Fruit fly (Drosophila melanogaster) whole organism, embryonic: ENCODE data around the gene CG7601.

Experiments
- Atf6 ChIP-seq: fragments of 200-800 bp; sonication (Bioruptor generic); IDR thresholded peaks from 2 replicates; pipeline ENCODE4 v1.3.6; 2022; ENCODE audit warnings: missing biosample characterization, missing genetic modification characterization
- Bdp1 ChIP-seq: fragments of 200-800 bp; sonication (Bioruptor generic); optimal IDR thresholded peaks from 3 replicates; lab custom pipeline; 2016; ENCODE audit warnings: missing biosample characterization, missing genetic modification characterization
- BtbVII ChIP-seq: fragments of 200-800 bp; sonication (Bioruptor generic); optimal IDR thresholded peaks from 3 replicates; lab custom pipeline; 2017; ENCODE audit warnings: missing biosample characterization, mild to moderate bottlenecking, missing genetic modification characterization
- CG10654 ChIP-seq: fragments of 200-800 bp; sonication (Bioruptor generic); optimal IDR thresholded peaks from 2 replicates; lab custom pipeline; 2016; ENCODE audit warnings: missing biosample characterization, missing genetic modification characterization
- CG10979 ChIP-seq: fragments of 200-800 bp; sonication (Bioruptor generic); optimal IDR thresholded peaks from 2 replicates; lab custom pipeline; 2018; ENCODE audit warnings: missing biosample characterization, mild to moderate bottlenecking, missing genetic modification characterization, moderate library complexity
- CG11085 ChIP-seq: fragments of 200-800 bp; sonication (Bioruptor generic); IDR thresholded peaks from 2 replicates; pipeline ENCODE4 v1.3.6; 2022; ENCODE audit warnings: missing biosample characterization, missing genetic modification characterization
- CG11695 ChIP-seq: fragments of 200-800 bp; sonication (Bioruptor generic); IDR thresholded peaks from 3 replicates; pipeline ENCODE4 v1.3.6; 2022; ENCODE audit warnings: missing biosample characterization, missing genetic modification characterization
- CG12071 ChIP-seq: fragments of 200-800 bp; sonication (Bioruptor generic); optimal IDR thresholded peaks from 3 replicates; lab custom pipeline; 2018; ENCODE audit warnings: missing biosample characterization, mild to moderate bottlenecking, missing genetic modification characterization
- CG12155 ChIP-seq: fragments of 200-800 bp; sonication (Bioruptor generic); optimal IDR thresholded peaks from 3 replicates; lab custom pipeline; 2016; ENCODE audit warnings: missing biosample characterization, missing genetic modification characterization
- CG12942 ChIP-seq: fragments of 200-800 bp; sonication (Bioruptor generic); optimal IDR thresholded peaks from 3 replicates; lab custom pipeline; 2016; ENCODE audit warnings: missing biosample characterization, missing genetic modification characterization
- CG13424 ChIP-seq: fragments of 200-800 bp; sonication (Bioruptor generic); optimal IDR thresholded peaks from 2 replicates; lab custom pipeline; 2019; ENCODE audit warnings: missing biosample characterization, mild to moderate bottlenecking, missing genetic modification characterization, moderate library complexity
- CG14710 ChIP-seq: fragments of 200-800 bp; sonication (Bioruptor generic); optimal IDR thresholded peaks from 3 replicates; lab custom pipeline; 2019; ENCODE audit warnings: missing biosample characterization, mild to moderate bottlenecking, missing genetic modification characterization, moderate library complexity
- CG14965 ChIP-seq: fragments of 200-800 bp; sonication (Bioruptor generic); optimal IDR thresholded peaks from 2 replicates; lab custom pipeline; 2016; ENCODE audit warnings: missing biosample characterization, missing genetic modification characterization, borderline replicate concordance
- CG15073 ChIP-seq: fragments of 200-800 bp; sonication (Bioruptor generic); optimal IDR thresholded peaks from 2 replicates; lab custom pipeline; 2016; ENCODE audit warnings: missing biosample characterization, missing genetic modification characterization
- CG16815 ChIP-seq: fragments of 200-800 bp; sonication (Bioruptor generic); optimal IDR thresholded peaks from 3 replicates; lab custom pipeline; 2017; ENCODE audit warnings: missing biosample characterization, mild to moderate bottlenecking, missing genetic modification characterization
- CG17328 ChIP-seq: fragments of 200-800 bp; sonication (Bioruptor generic); IDR thresholded peaks from 2 replicates; pipeline ENCODE4 v1.3.6; 2022; ENCODE audit warnings: missing biosample characterization, missing genetic modification characterization
- CG18619 ChIP-seq: fragments of 200-800 bp; sonication (Bioruptor generic); optimal IDR thresholded peaks from 3 replicates; lab custom pipeline; 2017; ENCODE audit warnings: missing biosample characterization, mild to moderate bottlenecking, missing genetic modification characterization
- CG30020 ChIP-seq: fragments of 200-800 bp; optimal IDR thresholded peaks from 2 replicates; lab custom pipeline; 2019; ENCODE audit warnings: missing biosample characterization, mild to moderate bottlenecking, missing genetic modification characterization, moderate library complexity
- CG3065 ChIP-seq: fragments of 200-800 bp; sonication (Bioruptor generic); optimal IDR thresholded peaks from 2 replicates; lab custom pipeline; 2016; ENCODE audit warnings: missing biosample characterization, missing genetic modification characterization
- CG4617 ChIP-seq: fragments of 200-800 bp; sonication (Bioruptor generic); optimal IDR thresholded peaks from 3 replicates; lab custom pipeline; 2016; ENCODE audit warnings: missing biosample characterization, missing genetic modification characterization, borderline replicate concordance
- CG7271 ChIP-seq: fragments of 200-800 bp; sonication (Bioruptor generic); optimal IDR thresholded peaks from 2 replicates; lab custom pipeline; 2018; ENCODE audit warnings: missing biosample characterization, mild to moderate bottlenecking, missing genetic modification characterization, moderate library complexity
- CG8765 ChIP-seq: fragments of 200-800 bp; sonication (Bioruptor generic); IDR thresholded peaks from 2 replicates; pipeline ENCODE4 v1.3.6; 2022; ENCODE audit warnings: missing biosample characterization, missing genetic modification characterization
- Dek ChIP-seq: fragments of 200-800 bp; sonication (Bioruptor generic); optimal IDR thresholded peaks from 3 replicates; lab custom pipeline; 2019; ENCODE audit warnings: missing biosample characterization, mild to moderate bottlenecking, missing genetic modification characterization, moderate library complexity
- Dip3 ChIP-seq: fragments of 200-800 bp; sonication (Bioruptor generic); optimal IDR thresholded peaks from 3 replicates; lab custom pipeline; 2016; ENCODE audit warnings: missing biosample characterization, missing genetic modification characterization
- Dll ChIP-seq: fragments of 200-800 bp; sonication (Bioruptor generic); IDR thresholded peaks from 4 replicates; pipeline ENCODE4 v1.3.6; 2022; ENCODE audit warnings: missing biosample characterization, missing genetic modification characterization; ENCODE audit not compliant: partially characterized antibody
- Doc3 ChIP-seq: fragments of 200-800 bp; sonication (Bioruptor generic); IDR thresholded peaks from 3 replicates; pipeline ENCODE4 v1.3.6; 2022; ENCODE audit warnings: missing biosample characterization, missing genetic modification characterization; ENCODE audit not compliant: partially characterized antibody
- Hey ChIP-seq: fragments of 200-800 bp; sonication (Bioruptor generic); optimal IDR thresholded peaks from 3 replicates; lab custom pipeline; 2018; ENCODE audit warnings: missing biosample characterization, mild to moderate bottlenecking, missing genetic modification characterization
- Hr39 ChIP-seq: fragments of >200 bp; optimal IDR thresholded peaks from 2 replicates; lab custom pipeline; 2017
- Lhr ChIP-seq: fragments of 200-800 bp; sonication (Bioruptor generic); optimal IDR thresholded peaks from 3 replicates; lab custom pipeline; 2017; ENCODE audit warnings: mild to moderate bottlenecking, missing biosample characterization, missing genetic modification reagents, missing genetic modification characterization
- Lpt ChIP-seq: fragments of >200 bp; optimal IDR thresholded peaks from 2 replicates; lab custom pipeline; 2018; ENCODE audit warnings: missing biosample characterization, missing genetic modification characterization
- PHDP ChIP-seq: fragments of 200-800 bp; sonication (Bioruptor generic); optimal IDR thresholded peaks from 3 replicates; lab custom pipeline; 2018; ENCODE audit warnings: missing biosample characterization, mild to moderate bottlenecking, missing genetic modification characterization, moderate library complexity
- Sin3A ChIP-seq: fragments of >200 bp; optimal IDR thresholded peaks from 2 replicates; lab custom pipeline; 2018
- abd-A ChIP-seq: fragments of 200-800 bp; sonication (Bioruptor generic); optimal IDR thresholded peaks from 3 replicates; lab custom pipeline; 2019; ENCODE audit warnings: missing biosample characterization, mild to moderate bottlenecking, missing genetic modification characterization, moderate library complexity
- al ChIP-seq: fragments of 200-800 bp; sonication (Bioruptor generic); IDR thresholded peaks from 2 replicates; pipeline ENCODE4 v1.3.6; 2022; ENCODE audit warnings: missing biosample characterization, missing genetic modification characterization
- ato ChIP-seq: fragments of 200-800 bp; sonication (Bioruptor generic); IDR thresholded peaks from 2 replicates; pipeline ENCODE4 v1.3.6; 2022; ENCODE audit warnings: missing biosample characterization, missing genetic modification characterization; ENCODE audit not compliant: partially characterized antibody
- eve ChIP-seq, 2 experiments: fragments of >200 bp; optimal IDR thresholded peaks; 2 replicates each; lab custom pipeline; 2017; ENCODE audit warnings: missing biosample characterization in 2 of 2, missing genetic modification characterization in 2 of 2
- gcm2 ChIP-seq: fragments of 200-800 bp; sonication (Bioruptor generic); optimal IDR thresholded peaks from 2 replicates; lab custom pipeline; 2016; ENCODE audit warnings: missing biosample characterization, missing genetic modification characterization
- gfzf ChIP-seq: fragments of 200-800 bp; sonication (Bioruptor generic); optimal IDR thresholded peaks from 2 replicates; lab custom pipeline; 2016; ENCODE audit warnings: missing biosample characterization, mild to moderate bottlenecking, missing genetic modification characterization, moderate library complexity
- grau ChIP-seq: fragments of 200-800 bp; optimal IDR thresholded peaks from 3 replicates; lab custom pipeline; 2019; ENCODE audit warnings: missing biosample characterization, mild to moderate bottlenecking, missing genetic modification characterization, moderate library complexity
- her ChIP-seq: fragments of 200-800 bp; sonication (Bioruptor generic); optimal IDR thresholded peaks from 2 replicates; lab custom pipeline; 2016; ENCODE audit warnings: missing biosample characterization, missing genetic modification characterization
- hkb ChIP-seq, 2 experiments: fragments of 200-800 bp in 1 of 2; fragments of >200 bp in 1 of 2; sonication (Bioruptor generic) in 1 of 2; IDR thresholded peaks in 1 of 2; optimal IDR thresholded peaks in 1 of 2; 2 replicates each; pipeline versions ENCODE4 v1.3.6 to Lab custom; 2017 to 2022; ENCODE audit warnings: missing biosample characterization in 1 of 2, missing genetic modification characterization in 1 of 2
- inv ChIP-seq: fragments of 200-800 bp; sonication (Bioruptor generic); IDR thresholded peaks from 2 replicates; pipeline ENCODE4 v1.3.6; 2022; ENCODE audit warnings: missing biosample characterization, missing genetic modification characterization; ENCODE audit not compliant: partially characterized antibody
- klu ChIP-seq: fragments of 200-800 bp; sonication (Bioruptor generic); IDR thresholded peaks from 2 replicates; pipeline ENCODE4 v1.3.6; 2022; ENCODE audit warnings: missing biosample characterization, missing genetic modification characterization
- lab ChIP-seq: fragments of 200-800 bp; sonication (Bioruptor generic); optimal IDR thresholded peaks from 3 replicates; lab custom pipeline; 2017; ENCODE audit warnings: missing biosample characterization, missing genetic modification characterization, mild to moderate bottlenecking, moderate library complexity, missing genetic modification reagents
- mld ChIP-seq: fragments of 200-800 bp; sonication (Bioruptor generic); IDR thresholded peaks from 3 replicates; pipeline ENCODE4 v1.3.6; 2022; ENCODE audit warnings: missing biosample characterization, missing genetic modification characterization; ENCODE audit not compliant: partially characterized antibody
- nerfin-1 ChIP-seq: fragments of 200-800 bp; sonication (Bioruptor generic); optimal IDR thresholded peaks from 3 replicates; lab custom pipeline; 2019; ENCODE audit warnings: missing biosample characterization, mild to moderate bottlenecking, missing genetic modification characterization, moderate library complexity
- odd ChIP-seq: fragments of 200-800 bp; sonication (Bioruptor generic); optimal IDR thresholded peaks from 2 replicates; lab custom pipeline; 2017; ENCODE audit warnings: missing biosample characterization, mild to moderate bottlenecking, missing genetic modification characterization
- pum ChIP-seq: fragments of 200-800 bp; sonication (Bioruptor generic); optimal IDR thresholded peaks from 2 replicates; lab custom pipeline; 2016; ENCODE audit warnings: missing biosample characterization, missing genetic modification characterization
- sd ChIP-seq: fragments of 200-800 bp; sonication (Bioruptor generic); optimal IDR thresholded peaks from 3 replicates; lab custom pipeline; 2018; ENCODE audit warnings: missing biosample characterization, mild to moderate bottlenecking, missing genetic modification characterization, moderate library complexity
- tgo ChIP-seq: fragments of 200-800 bp; sonication (Bioruptor generic); IDR thresholded peaks from 3 replicates; pipeline ENCODE4 v1.3.6; 2022; ENCODE audit warnings: missing biosample characterization, missing genetic modification characterization
- unc-4 ChIP-seq: fragments of 200-800 bp; sonication (Bioruptor generic); IDR thresholded peaks from 2 replicates; pipeline ENCODE4 v1.3.6; 2022; ENCODE audit warnings: missing biosample characterization, missing genetic modification characterization; ENCODE audit not compliant: partially characterized antibody

CG7601 gene

dm6 chr3R:29763154-29763553 lies 26.6 kb upstream of the CG7601 start (continued):
- no peak for TF ChIP-seq inv (GFP tag; lab: Robert Waterston, UW)
- TF ChIP-seq BtbVII (GFP tag; lab: Kevin White, UChicago): no peak
- TF ChIP-seq CG10979 (tag; lab: Kevin White, UChicago): peak; percentile 23
- peak; percentile 23 for TF ChIP-seq CG14710 (tag; lab: Kevin White, UChicago)
- no peak for TF ChIP-seq Bdp1 (GFP tag; lab: Kevin White, UChicago)
- no peak for TF ChIP-seq CG12155 (GFP tag; lab: Kevin White, UChicago)
- TF ChIP-seq nerfin-1 (tag; lab: Kevin White, UChicago): no peak
- TF ChIP-seq her (GFP tag; lab: Kevin White, UChicago): no peak
- TF ChIP-seq Hr39: no peak
- TF ChIP-seq CG16815 (GFP tag; lab: Kevin White, UChicago): peak; percentile 13
- TF ChIP-seq CG13424 (tag; lab: Kevin White, UChicago): no peak
- no peak for TF ChIP-seq gcm2 (GFP tag; lab: Kevin White, UChicago)
- peak; percentile 16; the same call in 1 of the 2 replicates for TF ChIP-seq al (GFP tag; lab: Robert Waterston, UW)
- peak; percentile 39 for TF ChIP-seq CG10654 (GFP tag; lab: Kevin White, UChicago)
- TF ChIP-seq gfzf: no peak
- no peak for TF ChIP-seq abd-A (tag; lab: Kevin White, UChicago)
- TF ChIP-seq CG17328: 0 out of 2 replicates have a peak, but pooled peaks have one; percentile 28
- TF ChIP-seq Dip3: no peak
- 0 out of 3 replicates have a peak, but pooled peaks have one; percentile 37 for TF ChIP-seq CG11695 (GFP tag; lab: Robert Waterston, UW)
- TF ChIP-seq CG4617: no peak
- TF ChIP-seq ato (GFP tag; lab: Robert Waterston, UW): no peak
- peak; percentile 26 for TF ChIP-seq PHDP (tag; lab: Kevin White, UChicago)
- no peak for TF ChIP-seq CG12942
- TF ChIP-seq CG14965 (GFP tag; lab: Kevin White, UChicago): no peak
- no peak for TF ChIP-seq CG12071 (GFP tag; lab: Kevin White, UChicago)
- no peak for TF ChIP-seq Dll (GFP tag; lab: Robert Waterston, UW)
- TF ChIP-seq Dek (tag; lab: Kevin White, UChicago): no peak
- no peak for TF ChIP-seq CG15073 (GFP tag; lab: Kevin White, UChicago)
- no peak for TF ChIP-seq CG30020 (tag; lab: Kevin White, UChicago)
- TF ChIP-seq Lhr (GFP tag; lab: Kevin White, UChicago): no peak
- peak; percentile 9 for TF ChIP-seq lab (GFP tag; lab: Kevin White, UChicago)
- no peak for TF ChIP-seq CG3065 (GFP tag; lab: Kevin White, UChicago)
- TF ChIP-seq CG8765 (GFP tag; lab: Robert Waterston, UW): no peak
- no peak for TF ChIP-seq klu (GFP tag; lab: Robert Waterston, UW)
- TF ChIP-seq sd (tag; lab: Kevin White, UChicago): no peak
- TF ChIP-seq Sin3A: no peak
- peak; percentile 6 for TF ChIP-seq pum (GFP tag; lab: Kevin White, UChicago)
- no peak for TF ChIP-seq CG18619 (GFP tag; lab: Kevin White, UChicago)
- TF ChIP-seq eve (GFP tag; optimal IDR thresholded peaks at IDR 0.05; lab: Kevin White, UChicago): no peak
- TF ChIP-seq odd (GFP tag; lab: Kevin White, UChicago): no peak
- TF ChIP-seq Atf6: no peak
- no peak for TF ChIP-seq CG7271 (tag; lab: Kevin White, UChicago)
- peak; percentile 37; the same call in 1 of the 3 replicates for TF ChIP-seq tgo (GFP tag; lab: Robert Waterston, UW)
- TF ChIP-seq Hey (tag; lab: Kevin White, UChicago): no peak
- TF ChIP-seq grau (tag; lab: Kevin White, UChicago): peak; percentile 34
- TF ChIP-seq CG11085 (GFP tag; lab: Robert Waterston, UW): no peak
- TF ChIP-seq Doc3 (GFP tag; lab: Robert Waterston, UW): no peak
- TF ChIP-seq hkb (optimal IDR thresholded peaks at IDR 0.05; lab: Kevin White, UChicago): no peak
- 0 out of 2 replicates have a peak, but pooled peaks have one; percentile 29 for TF ChIP-seq hkb (GFP tag; IDR thresholded peaks at IDR 0.05; lab: Robert Waterston, UW)
- no peak for TF ChIP-seq Lpt
- TF ChIP-seq unc-4 (GFP tag; lab: Robert Waterston, UW): no peak
- TF ChIP-seq mld (GFP tag; lab: Robert Waterston, UW): no peak
